Worm (Caenorhabditis elegans): ENCODE measurements around the gene dnj-24.

The dnj-24 gene

DNA sequence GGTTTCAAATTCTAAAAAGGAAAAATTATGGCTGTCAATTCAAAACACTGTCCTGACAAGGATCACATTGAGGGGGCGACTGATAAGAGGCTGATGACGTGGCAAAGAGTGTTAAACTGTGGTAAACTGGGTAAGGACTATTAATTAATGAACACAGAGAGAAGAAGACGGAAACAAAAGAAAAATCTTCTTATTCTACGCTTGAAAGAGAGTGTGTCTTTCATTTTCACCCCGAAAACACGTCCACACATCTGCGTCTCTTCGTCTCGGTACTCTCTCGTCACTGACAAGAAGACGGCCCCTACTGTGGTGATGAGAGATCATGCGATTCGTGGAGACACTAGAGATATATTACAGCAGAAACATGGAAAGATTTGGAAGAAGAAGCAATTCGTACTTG is 2.5 kb downstream of the dnj-24 start (continued):
- TF ChIP-seq aha-1 (tag; optimal IDR thresholded peaks at IDR 0.05), result no peak
- peak; percentile 10 for TF ChIP-seq nhr-90 (tag; optimal IDR thresholded peaks at IDR 0.05; ENCODE audit: poor library complexity)
- TF ChIP-seq skn-1 (tag; optimal IDR thresholded peaks at IDR 0.05), result no peak
- no peak for TF ChIP-seq ets-5 (GFP tag; IDR thresholded peaks at IDR 0.05)
- TF ChIP-seq tlp-1 (tag; optimal IDR thresholded peaks at IDR 0.05), result no peak
- TF ChIP-seq C16A3.4 (tag; optimal IDR thresholded peaks at IDR 0.05), result no peak
- TF ChIP-seq isw-1 (GFP tag; IDR thresholded peaks at IDR 0.05), result no peak
- TF ChIP-seq sptf-1 (tag; optimal IDR thresholded peaks at IDR 0.05), result no peak
- TF ChIP-seq pax-3 (tag; optimal IDR thresholded peaks at IDR 0.05), result no peak
- TF ChIP-seq fkh-8 (tag; optimal IDR thresholded peaks at IDR 0.05), result no peak
- TF ChIP-seq zag-1 (tag; optimal IDR thresholded peaks at IDR 0.05), result no peak
- no peak for TF ChIP-seq grh-1 (GFP tag; IDR thresholded peaks at IDR 0.05)
- TF ChIP-seq fkh-10 (GFP tag; optimal IDR thresholded peaks at IDR 0.05), result no peak
- TF ChIP-seq sox-4 (tag; optimal IDR thresholded peaks at IDR 0.05), result no peak
- peak in 1 of 2 experiments; percentile 21 for TF ChIP-seq lin-35 (GFP tag; optimal IDR thresholded peaks at IDR 0.05)
- no peak for TF ChIP-seq mab-9 (GFP tag; IDR thresholded peaks at IDR 0.05)
- no peak for TF ChIP-seq hpl-2 (GFP tag; optimal IDR thresholded peaks at IDR 0.05)
- TF ChIP-seq lin-39 (tag; optimal IDR thresholded peaks at IDR 0.05), result no peak
- TF ChIP-seq nhr-12 (tag; optimal IDR thresholded peaks at IDR 0.05), result no peak
- no peak for TF ChIP-seq aly-2 (tag; optimal IDR thresholded peaks at IDR 0.05)
- TF ChIP-seq mdl-1 (tag; optimal IDR thresholded peaks at IDR 0.05), result peak in 1 of 2 experiments; percentile 40
- peak; percentile 22 for TF ChIP-seq nhr-20 (tag; optimal IDR thresholded peaks at IDR 0.05)
- no peak for TF ChIP-seq mef-2 (tag; optimal IDR thresholded peaks at IDR 0.05)
- peak in 1 of 2 experiments; percentile 36 for TF ChIP-seq lsy-2 (tag; optimal IDR thresholded peaks at IDR 0.05)
- TF ChIP-seq C04F5.9 (tag; optimal IDR thresholded peaks at IDR 0.05), result no peak
- TF ChIP-seq efl-3 (GFP tag; optimal IDR thresholded peaks at IDR 0.05), result no peak
- no peak for TF ChIP-seq unc-30 (tag; optimal IDR thresholded peaks at IDR 0.05)
- no peak for TF ChIP-seq pag-3 (tag; optimal IDR thresholded peaks at IDR 0.05; ENCODE audit: borderline replicate concordance, insufficient read depth)
- TF ChIP-seq zip-4 (GFP tag; optimal IDR thresholded peaks at IDR 0.05), result no peak
- peak; percentile 70 for TF ChIP-seq rnt-1 (tag; optimal IDR thresholded peaks at IDR 0.05)
- TF ChIP-seq Y116A8C.19 (tag; optimal IDR thresholded peaks at IDR 0.05; ENCODE audit: borderline replicate concordance), result no peak
- TF ChIP-seq ceh-90 (tag; optimal IDR thresholded peaks at IDR 0.05), result no peak
- no peak for TF ChIP-seq ceh-63 (GFP tag; optimal IDR thresholded peaks at IDR 0.05)
- no peak for TF ChIP-seq alr-1 (tag; optimal IDR thresholded peaks at IDR 0.05; ENCODE audit: borderline replicate concordance)
- no peak for TF ChIP-seq ceh-88 (GFP tag; IDR thresholded peaks at IDR 0.05)

DNA sequence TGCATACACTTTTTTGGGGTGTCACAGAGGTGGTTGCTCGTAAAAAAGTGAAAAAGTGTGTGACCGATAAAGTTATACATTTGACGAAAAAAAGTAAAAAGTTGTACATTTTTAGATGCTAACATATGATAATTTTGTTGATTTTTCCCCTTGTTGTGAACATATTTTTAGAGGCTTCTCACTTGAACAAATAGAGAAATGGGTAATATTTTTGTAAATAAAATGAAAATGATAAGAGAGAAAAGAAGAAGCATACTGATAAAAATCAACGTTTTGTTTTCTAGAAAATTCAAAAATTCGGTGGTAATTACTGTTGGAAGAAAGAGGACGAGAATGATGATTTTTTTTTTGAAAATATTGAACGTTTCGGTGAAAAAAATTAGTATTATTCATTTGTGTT is 3.6 kb downstream of the dnj-24 start:
- no peak for TF ChIP-seq efl-1 (optimal IDR thresholded peaks at IDR 0.05)
- TF ChIP-seq efl-1 (GFP tag; optimal IDR thresholded peaks at IDR 0.05 in 1 of 2), result peak in 1 of 2 experiments; percentile 28
- TF ChIP-seq lin-35 (GFP tag; optimal IDR thresholded peaks at IDR 0.05), result peak in 1 of 2 experiments; percentile 23
- no peak for TF ChIP-seq nhr-90 (tag; optimal IDR thresholded peaks at IDR 0.05; ENCODE audit: poor library complexity)
- no peak for TF ChIP-seq zip-4 (GFP tag; optimal IDR thresholded peaks at IDR 0.05)
- no peak for TF ChIP-seq mep-1 (tag; optimal IDR thresholded peaks at IDR 0.05)
- TF ChIP-seq elt-2 (tag; optimal IDR thresholded peaks at IDR 0.05), result peak; percentile 50

DNA sequence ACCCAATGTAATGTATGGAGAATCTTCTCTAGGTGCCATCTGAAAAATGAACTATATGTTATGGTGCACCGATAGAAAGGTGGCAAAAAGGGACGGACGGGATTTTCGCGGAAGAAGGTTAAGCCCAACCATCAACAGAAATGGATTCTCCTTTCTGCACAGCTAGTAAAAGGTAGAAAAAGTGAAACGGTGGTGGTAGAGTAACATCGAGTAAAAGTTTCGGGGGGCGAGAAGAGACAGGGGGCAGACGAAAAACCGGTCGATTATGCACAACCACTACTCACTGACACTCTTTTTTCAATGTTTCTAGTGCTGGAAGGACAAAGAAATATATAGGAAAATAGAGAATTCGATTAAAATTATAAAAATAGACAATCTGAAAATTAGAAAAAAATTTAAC is 4.4 kb downstream of the dnj-24 start:
- no peak for TF ChIP-seq elt-2 (tag; optimal IDR thresholded peaks at IDR 0.05)
- TF ChIP-seq blmp-1 (tag; optimal IDR thresholded peaks at IDR 0.05), result peak; percentile 66
